Worm (Caenorhabditis elegans) whole organism, L3 larva: ENCODE measurements around the gene Y24D9A.7.

Source experiments
- ama-1 ChIP-seq: fragments of 150-350 bp; optimal IDR thresholded peaks from 2 replicates; lab custom pipeline; 2018
- fkh-10 ChIP-seq: sonication (generic microtip); optimal IDR thresholded peaks from 2 replicates; lab custom pipeline; 2017; ENCODE audit warnings: missing biosample characterization, missing genetic modification reagents, missing genetic modification characterization
- mdl-1 ChIP-seq: fragments of 150-350 bp; optimal IDR thresholded peaks from 2 replicates; lab custom pipeline; 2014; ENCODE audit warnings: missing biosample characterization, missing genetic modification characterization
- unc-62 ChIP-seq: fragments of 150-350 bp; sonication (generic microtip); optimal IDR thresholded peaks from 4 replicates; lab custom pipeline; 2014; ENCODE audit warnings: missing biosample characterization, missing genetic modification reagents, missing genetic modification characterization

DNA sequence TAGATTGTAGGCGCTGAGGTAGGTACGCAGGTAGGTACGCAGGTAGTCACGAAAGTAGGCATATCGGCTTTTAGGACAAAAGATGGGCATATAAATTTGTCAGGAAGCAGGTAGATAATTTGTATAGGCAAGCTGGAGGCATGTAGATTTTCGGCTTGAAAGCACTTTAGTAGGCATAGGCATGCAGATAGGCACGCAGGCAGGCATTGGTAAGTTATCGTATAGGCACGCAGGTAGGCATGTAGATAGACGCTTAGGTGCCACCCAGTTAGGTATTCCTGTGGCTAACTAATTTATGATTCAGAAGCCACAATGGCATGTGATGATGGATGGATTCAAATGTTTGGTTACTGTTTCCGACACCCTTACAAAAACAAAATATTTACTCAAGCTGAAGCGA lies 18.1 kb upstream of the Y24D9A.7 start:
- TF ChIP-seq fkh-10 (GFP tag; lab: Kevin White, UChicago) (no peak), unc-62 (GFP tag; lab: Kevin White, UChicago) (no peak), ama-1 (lab: Kevin White, UChicago) (no peak), mdl-1 (tag; lab: Kevin White, UChicago) (no peak)
